Worm (Caenorhabditis elegans) whole organism, L4 larva: ENCODE results near the gene C13A2.9.

Experiments used
- D1046.2 ChIP-seq: fragments of 200-800 bp; sonication (Bioruptor generic); IDR thresholded peaks from 2 replicates; pipeline ENCODE4 v1.3.6; 2022; ENCODE audit warnings: missing genetic modification characterization, missing compliant biosample characterization
- F26F4.8 ChIP-seq: fragments of 200-800 bp; sonication (Bioruptor generic); conservative IDR thresholded peaks from 2 replicates; pipeline ENCODE4 v1.3.6; 2022; ENCODE audit warnings: missing genetic modification characterization, missing compliant biosample characterization
- F37D6.2 ChIP-seq: sonication (generic microtip); optimal IDR thresholded peaks from 2 replicates; lab custom pipeline; 2016; ENCODE audit warnings: mild to moderate bottlenecking, missing genetic modification characterization, missing compliant biosample characterization
- R02D3.7 ChIP-seq: fragments of 150-350 bp; sonication (generic microtip); optimal IDR thresholded peaks from 3 replicates; lab custom pipeline; 2014; ENCODE audit warnings: missing biosample characterization, missing genetic modification characterization
- T20F7.1 ChIP-seq: fragments of 200-800 bp; sonication (Bioruptor generic); optimal IDR thresholded peaks from 2 replicates; lab custom pipeline; 2018; ENCODE audit warnings: mild to moderate bottlenecking, missing genetic modification characterization, missing compliant biosample characterization
- Y75B8A.6 ChIP-seq: fragments of 200-800 bp; sonication (Bioruptor generic); IDR thresholded peaks from 2 replicates; pipeline ENCODE4 v1.3.6; 2022; ENCODE audit warnings: missing genetic modification reagents, missing genetic modification characterization, missing compliant biosample characterization
- ZK337.2 ChIP-seq: fragments of 200-800 bp; sonication (Bioruptor generic); IDR thresholded peaks from 2 replicates; pipeline ENCODE4 v1.3.6; 2022; ENCODE audit warnings: missing genetic modification reagents, missing genetic modification characterization, missing compliant biosample characterization
- ZK546.5 ChIP-seq, 2 experiments: sonication (generic microtip); optimal IDR thresholded peaks; 2 replicates each; lab custom pipeline; 2017; ENCODE audit warnings: missing biosample characterization in 2 of 2, missing genetic modification characterization in 2 of 2
- aha-1 ChIP-seq: fragments of 150-350 bp; peaks from one replicate; lab custom pipeline; 2014; ENCODE audit warnings: missing biosample characterization, missing genetic modification characterization
- ama-1 ChIP-seq: fragments of 150-350 bp; optimal IDR thresholded peaks from 2 replicates; lab custom pipeline; 2014; ENCODE audit warnings: inconsistent platforms, mixed read lengths
- attf-4 ChIP-seq: sonication (generic microtip); optimal IDR thresholded peaks from 3 replicates; lab custom pipeline; 2017; ENCODE audit warnings: missing biosample characterization, missing genetic modification characterization
- ceh-62 ChIP-seq: sonication (generic microtip); optimal IDR thresholded peaks from 2 replicates; lab custom pipeline; 2017; ENCODE audit warnings: missing biosample characterization, missing genetic modification characterization
- ceh-82 ChIP-seq: sonication (generic microtip); optimal IDR thresholded peaks from 2 replicates; lab custom pipeline; 2017; ENCODE audit warnings: missing biosample characterization, missing genetic modification characterization
- cey-2 ChIP-seq: sonication (generic microtip); optimal IDR thresholded peaks from 3 replicates; lab custom pipeline; 2017; ENCODE audit warnings: missing genetic modification characterization, mild to moderate bottlenecking, missing compliant biosample characterization, antibody characterized with exemption, borderline replicate concordance; ENCODE audit not compliant: insufficient read depth
- ctbp-1 ChIP-seq: fragments of 200-800 bp; sonication (Bioruptor generic); IDR thresholded peaks from 2 replicates; pipeline ENCODE4 v1.3.6; 2022; ENCODE audit warnings: missing genetic modification reagents, missing genetic modification characterization, missing compliant biosample characterization
- daf-16 ChIP-seq, 3 experiments: sonication (generic microtip); optimal IDR thresholded peaks; 2 replicates each; lab custom pipeline; 2016 to 2017; ENCODE audit warnings: missing genetic modification characterization in 3 of 3, missing genetic modification reagents in 3 of 3, mild to moderate bottlenecking in 2 of 3, missing compliant biosample characterization in 2 of 3, missing biosample characterization in 1 of 3, moderate library complexity in 1 of 3
- dmd-9 ChIP-seq: fragments of 200-800 bp; sonication (Bioruptor generic); IDR thresholded peaks from 2 replicates; pipeline ENCODE4 v1.3.6; 2022; ENCODE audit warnings: missing genetic modification reagents, missing genetic modification characterization, missing compliant biosample characterization
- dpl-1 ChIP-seq: fragments of 150-350 bp; optimal IDR thresholded peaks from 2 replicates; lab custom pipeline; 2014; ENCODE audit warnings: missing biosample characterization, missing genetic modification reagents, missing genetic modification characterization
- dve-1 ChIP-seq: sonication (generic microtip); optimal IDR thresholded peaks from 2 replicates; lab custom pipeline; 2017; ENCODE audit warnings: antibody characterized with exemption, mild to moderate bottlenecking, missing genetic modification characterization, missing compliant biosample characterization; ENCODE audit not compliant: insufficient read depth
- egl-27 ChIP-seq: sonication (generic microtip); optimal IDR thresholded peaks from 3 replicates; lab custom pipeline; 2017; ENCODE audit warnings: missing biosample characterization, missing genetic modification reagents, missing genetic modification characterization
- fos-1 ChIP-seq: fragments of 150-350 bp; optimal IDR thresholded peaks from 2 replicates; lab custom pipeline; 2014; ENCODE audit warnings: missing biosample characterization, missing genetic modification characterization
- gei-8 ChIP-seq: fragments of 200-800 bp; sonication (Bioruptor generic); optimal IDR thresholded peaks from 2 replicates; lab custom pipeline; 2018; ENCODE audit warnings: mild to moderate bottlenecking, missing genetic modification characterization, missing compliant biosample characterization
- hif-1 ChIP-seq, 2 experiments: sonication (generic microtip); optimal IDR thresholded peaks; 2 replicates each; lab custom pipeline; 2016 to 2017; ENCODE audit warnings: missing compliant biosample characterization in 2 of 2, missing genetic modification characterization in 2 of 2, missing genetic modification reagents in 2 of 2, missing genotype in 2 of 2, mild to moderate bottlenecking in 1 of 2
- hlh-30 ChIP-seq: sonication (generic microtip); optimal IDR thresholded peaks from 2 replicates; lab custom pipeline; 2017; ENCODE audit warnings: antibody characterized with exemption, mild to moderate bottlenecking, missing genetic modification characterization, missing compliant biosample characterization; ENCODE audit not compliant: insufficient read depth
- jun-1 ChIP-seq: fragments of 150-350 bp; optimal IDR thresholded peaks from 2 replicates; lab custom pipeline; 2014; ENCODE audit warnings: missing biosample characterization, missing genetic modification reagents, missing genetic modification characterization
- lin-39 ChIP-seq: fragments of 150-350 bp; optimal IDR thresholded peaks from 2 replicates; lab custom pipeline; 2014; ENCODE audit warnings: missing biosample characterization, missing genetic modification reagents, missing genetic modification characterization
- lsy-2 ChIP-seq, 2 experiments: fragments of 150-350 bp in 1 of 2; sonication (generic microtip) in 1 of 2; optimal IDR thresholded peaks; 2 replicates each; lab custom pipeline; 2014 to 2017; ENCODE audit warnings: missing biosample characterization in 2 of 2, missing genetic modification characterization in 2 of 2
- madf-9 ChIP-seq: fragments of 200-800 bp; sonication (Bioruptor generic); conservative IDR thresholded peaks from 2 replicates; pipeline ENCODE4 v1.3.6; 2022; ENCODE audit warnings: missing genetic modification reagents, missing genetic modification characterization, missing compliant biosample characterization
- mdl-1 ChIP-seq, 2 experiments: fragments of 150-350 bp in 1 of 2; sonication (generic microtip) in 1 of 2; optimal IDR thresholded peaks; 2 replicates each; lab custom pipeline; 2014 to 2017; ENCODE audit warnings: missing biosample characterization in 2 of 2, missing genetic modification characterization in 2 of 2
- mep-1 ChIP-seq: fragments of 150-350 bp; sonication (generic microtip); optimal IDR thresholded peaks from 3 replicates; lab custom pipeline; 2014; ENCODE audit warnings: missing biosample characterization, missing genetic modification characterization
- mxl-2 ChIP-seq: fragments of 200-800 bp; sonication (Bioruptor generic); conservative IDR thresholded peaks from 2 replicates; pipeline ENCODE4 v1.3.6; 2022; ENCODE audit warnings: missing genetic modification reagents, missing genetic modification characterization, missing compliant biosample characterization
- mxl-3 ChIP-seq: fragments of 200-800 bp; sonication (Bioruptor generic); optimal IDR thresholded peaks from 2 replicates; lab custom pipeline; 2018; ENCODE audit warnings: mild to moderate bottlenecking, missing genetic modification characterization, missing compliant biosample characterization
- nhr-25 ChIP-seq: sonication (generic microtip); optimal IDR thresholded peaks from 2 replicates; lab custom pipeline; 2017; ENCODE audit warnings: missing genetic modification characterization, mild to moderate bottlenecking, missing compliant biosample characterization, antibody characterized with exemption, moderate library complexity, borderline replicate concordance; ENCODE audit not compliant: insufficient read depth
- nhr-28 ChIP-seq: fragments of 150-350 bp; optimal IDR thresholded peaks from 2 replicates; lab custom pipeline; 2014; ENCODE audit warnings: missing biosample characterization, missing genetic modification characterization
- nhr-41 ChIP-seq: fragments of 200-800 bp; sonication (Bioruptor generic); IDR thresholded peaks from 2 replicates; pipeline ENCODE4 v1.3.6; 2022; ENCODE audit warnings: missing genetic modification reagents, missing genetic modification characterization, missing compliant biosample characterization
- nhr-42 ChIP-seq: fragments of 200-800 bp; sonication (Bioruptor generic); IDR thresholded peaks from 2 replicates; pipeline ENCODE4 v1.3.6; 2022; ENCODE audit warnings: missing genetic modification characterization, missing compliant biosample characterization
- nhr-77 ChIP-seq: fragments of 150-350 bp; optimal IDR thresholded peaks from 2 replicates; lab custom pipeline; 2014; ENCODE audit warnings: missing biosample characterization, missing genetic modification characterization
- pha-4 ChIP-seq, 2 experiments: fragments of 150-350 bp in 1 of 2; fragments of 200-800 bp in 1 of 2; sonication (Bioruptor generic) in 1 of 2; IDR thresholded peaks in 1 of 2; optimal IDR thresholded peaks in 1 of 2; 2 replicates each; pipeline versions ENCODE4 v1.3.6 to Lab custom; 2014 to 2022; ENCODE audit warnings: missing genetic modification characterization in 2 of 2, missing genetic modification reagents in 2 of 2, missing biosample characterization in 1 of 2, missing compliant biosample characterization in 1 of 2
- pqm-1 ChIP-seq: sonication (generic microtip); optimal IDR thresholded peaks from 2 replicates; lab custom pipeline; 2017; ENCODE audit warnings: missing biosample characterization, missing genetic modification characterization
- rbr-2 ChIP-seq: sonication (generic microtip); optimal IDR thresholded peaks from 2 replicates; lab custom pipeline; 2016; ENCODE audit warnings: missing genotype, missing genetic modification characterization, missing compliant biosample characterization
- saeg-2 ChIP-seq: fragments of 200-800 bp; sonication (Bioruptor generic); IDR thresholded peaks from 2 replicates; pipeline ENCODE4 v1.3.6; 2022; ENCODE audit warnings: missing genetic modification reagents, missing genetic modification characterization, missing compliant biosample characterization
- sdz-12 ChIP-seq: fragments of 200-800 bp; sonication (Bioruptor generic); optimal IDR thresholded peaks from 2 replicates; lab custom pipeline; 2018; ENCODE audit warnings: mild to moderate bottlenecking, missing genetic modification characterization, missing compliant biosample characterization
- spr-3 ChIP-seq: fragments of 200-800 bp; sonication (Bioruptor generic); optimal IDR thresholded peaks from 2 replicates; lab custom pipeline; 2018; ENCODE audit warnings: mild to moderate bottlenecking, missing genetic modification characterization, missing compliant biosample characterization
- tra-1 ChIP-seq: fragments of 200-800 bp; sonication (Bioruptor generic); IDR thresholded peaks from 2 replicates; pipeline ENCODE4 v1.3.6; 2022; ENCODE audit warnings: missing genetic modification reagents, missing genetic modification characterization, missing compliant biosample characterization
- unc-130 ChIP-seq: sonication (generic microtip); optimal IDR thresholded peaks from 2 replicates; lab custom pipeline; 2016; ENCODE audit warnings: missing genetic modification reagents, missing genetic modification characterization, missing compliant biosample characterization
- vab-7 ChIP-seq: fragments of 200-800 bp; sonication (Bioruptor generic); IDR thresholded peaks from 2 replicates; pipeline ENCODE4 v1.3.6; 2022; ENCODE audit warnings: missing genetic modification reagents, missing genetic modification characterization, missing compliant biosample characterization
- zag-1 ChIP-seq: fragments of 150-350 bp; optimal IDR thresholded peaks from 2 replicates; lab custom pipeline; 2014; ENCODE audit warnings: missing biosample characterization, missing genetic modification characterization
- zfp-2 ChIP-seq: sonication (generic microtip); optimal IDR thresholded peaks from 2 replicates; lab custom pipeline; 2016; ENCODE audit warnings: mild to moderate bottlenecking, missing genetic modification characterization, missing compliant biosample characterization
- zfp-3 ChIP-seq: fragments of 200-800 bp; sonication (Bioruptor generic); conservative IDR thresholded peaks from 2 replicates; pipeline ENCODE4 v1.3.6; 2022; ENCODE audit warnings: missing genetic modification reagents, missing genetic modification characterization, missing compliant biosample characterization
- ztf-11 ChIP-seq: fragments of 150-350 bp; optimal IDR thresholded peaks from 2 replicates; lab custom pipeline; 2014; ENCODE audit warnings: missing biosample characterization, missing genetic modification characterization

C13A2.9 gene

DNA sequence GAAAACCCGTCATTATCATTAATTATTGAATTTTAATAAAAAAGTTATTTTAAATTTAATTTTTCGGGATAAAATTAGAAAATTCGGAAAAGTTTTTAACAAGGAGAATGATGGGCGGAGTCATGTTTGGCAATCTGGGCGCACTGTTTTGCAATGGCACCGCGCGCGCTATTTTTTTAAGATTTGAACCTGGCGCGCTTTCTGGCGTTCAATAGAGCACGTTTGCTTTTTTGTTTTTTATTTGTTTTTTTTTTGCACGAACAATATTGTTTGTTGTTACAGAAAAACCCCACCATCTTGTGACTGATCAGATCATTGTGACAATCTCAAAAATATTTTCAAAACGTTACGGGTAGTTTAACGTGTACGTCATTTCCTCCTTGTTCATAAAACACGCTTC is 26.8 kb downstream of the C13A2.9 start, which contains the start of gene hyls-1:
hyls-1 (plus strand) TSS at position 249 of the 400 bp plus-strand sequence.
- TF ChIP-seq cey-2 (tag; lab: Kevin White, UChicago) (no peak), attf-4 (no peak), zfp-3 (GFP tag; lab: Robert Waterston, UW) (0 out of 2 replicates have a peak, but pooled peaks have one; percentile 37), jun-1 (tag; lab: Kevin White, UChicago) (no peak), nhr-42 (GFP tag; lab: Robert Waterston, UW) (0 out of 2 replicates have a peak, but pooled peaks have one; percentile 37), mdl-1 (tag; optimal IDR thresholded peaks at IDR 0.05; lab: Kevin White, UChicago) (no peak), lin-39 (no peak), unc-130 (peak; percentile 50), madf-9 (GFP tag; lab: Robert Waterston, UW) (no peak), lsy-2 (tag; optimal IDR thresholded peaks at IDR 0.05; lab: Kevin White, UChicago) (peak in 1 of 2 experiments; percentile 86), R02D3.7 (tag; lab: Kevin White, UChicago) (no peak), zag-1 (tag; lab: Kevin White, UChicago) (no peak), ceh-82 (tag; lab: Kevin White, UChicago) (no peak), nhr-77 (tag; lab: Kevin White, UChicago) (peak; percentile 71), mep-1 (tag; lab: Kevin White, UChicago) (peak; percentile 89), aha-1 (tag; lab: Kevin White, UChicago) (peak; percentile 89), fos-1 (tag; lab: Kevin White, UChicago) (no peak), D1046.2 (GFP tag; lab: Robert Waterston, UW) (no peak), hif-1 (tag; optimal IDR thresholded peaks at IDR 0.05; lab: Kevin White, UChicago) (peak in 1 of 2 experiments; percentile 84), ZK546.5 (tag; optimal IDR thresholded peaks at IDR 0.05; lab: Kevin White, UChicago) (no peak), saeg-2 (GFP tag; lab: Robert Waterston, UW) (no peak), ctbp-1 (no peak), dpl-1 (GFP tag; lab: Kevin White, UChicago) (peak; percentile 93), daf-16 (GFP tag; optimal IDR thresholded peaks at IDR 0.05; lab: Kevin White, UChicago) (peak in 1 of 2 experiments; percentile 89), daf-16 (tag; optimal IDR thresholded peaks at IDR 0.05; lab: Kevin White, UChicago) (peak; percentile 90), tra-1 (GFP tag; lab: Robert Waterston, UW) (no peak), nhr-41 (GFP tag; lab: Robert Waterston, UW) (no peak), hlh-30 (tag; lab: Kevin White, UChicago) (peak; percentile 85), egl-27 (tag; lab: Kevin White, UChicago) (peak; percentile 32), dve-1 (peak; percentile 88), dmd-9 (GFP tag; lab: Robert Waterston, UW) (no peak), ceh-62 (tag; lab: Kevin White, UChicago) (no peak), F26F4.8 (GFP tag; lab: Robert Waterston, UW) (no peak), ztf-11 (tag; lab: Kevin White, UChicago) (no peak), spr-3 (GFP tag; lab: Kevin White, UChicago) (no peak), vab-7 (GFP tag; lab: Robert Waterston, UW) (no peak), F37D6.2 (peak; percentile 37), T20F7.1 (GFP tag; lab: Kevin White, UChicago) (no peak), pqm-1 (tag; lab: Kevin White, UChicago) (no peak), Y75B8A.6 (GFP tag; lab: Robert Waterston, UW) (no peak), zfp-2 (tag; lab: Kevin White, UChicago) (peak; percentile 27), ZK337.2 (no peak), rbr-2 (tag; lab: Kevin White, UChicago) (peak; percentile 81), gei-8 (GFP tag; lab: Kevin White, UChicago) (no peak), mxl-2 (GFP tag; lab: Robert Waterston, UW) (no peak), sdz-12 (no peak), mxl-3 (GFP tag; lab: Kevin White, UChicago) (no peak), ama-1 (peak; percentile 27), nhr-25 (peak; percentile 69), pha-4 (GFP tag; IDR thresholded peaks at IDR 0.05; lab: Robert Waterston, UW) (no peak), pha-4 (tag; optimal IDR thresholded peaks at IDR 0.05; lab: Kevin White, UChicago) (peak; percentile 75), nhr-28 (peak; percentile 53)
